Worm (Caenorhabditis elegans) whole organism, early embryonic: ENCODE results near the gene F55G7.3.

Experiments
- B0310.2 ChIP-seq: sonication (generic microtip); optimal IDR thresholded peaks from 2 replicates; lab custom pipeline; 2016; ENCODE audit warnings: mild to moderate bottlenecking, missing genetic modification characterization, missing compliant biosample characterization
- F13C5.2 ChIP-seq: sonication (generic microtip); optimal IDR thresholded peaks from 2 replicates; lab custom pipeline; 2017; ENCODE audit warnings: mild to moderate bottlenecking, missing genetic modification characterization, inconsistent platforms, missing compliant biosample characterization
- aly-1 ChIP-seq: sonication (generic microtip); optimal IDR thresholded peaks from 2 replicates; lab custom pipeline; 2016; ENCODE audit warnings: missing genetic modification characterization, missing compliant biosample characterization
- ama-1 ChIP-seq: fragments of 150-350 bp; optimal IDR thresholded peaks from 2 replicates; lab custom pipeline; 2014
- ceh-13 ChIP-seq: fragments of 200-800 bp; sonication (Bioruptor generic); optimal IDR thresholded peaks from 2 replicates; lab custom pipeline; 2018; ENCODE audit warnings: mild to moderate bottlenecking, missing genetic modification characterization, missing compliant biosample characterization
- ceh-36 ChIP-seq: sonication (generic microtip); optimal IDR thresholded peaks from 2 replicates; lab custom pipeline; 2016; ENCODE audit warnings: missing genetic modification characterization, inconsistent platforms, missing compliant biosample characterization
- ets-7 ChIP-seq: sonication (generic microtip); optimal IDR thresholded peaks from 2 replicates; lab custom pipeline; 2016; ENCODE audit warnings: missing genotype, missing genetic modification characterization, missing compliant biosample characterization
- flt-1 ChIP-seq: fragments of 200-800 bp; sonication (Bioruptor generic); IDR thresholded peaks from 2 replicates; pipeline ENCODE4 v1.3.6; 2022; ENCODE audit warnings: missing genetic modification characterization, missing compliant biosample characterization
- hmbx-1 ChIP-seq: sonication (generic microtip); optimal IDR thresholded peaks from 2 replicates; lab custom pipeline; 2016; ENCODE audit warnings: mild to moderate bottlenecking, missing genetic modification characterization, missing compliant biosample characterization
- hmg-4 ChIP-seq: fragments of 200-800 bp; sonication (Bioruptor generic); optimal IDR thresholded peaks from 2 replicates; lab custom pipeline; 2018; ENCODE audit warnings: mild to moderate bottlenecking, missing genetic modification characterization, missing compliant biosample characterization
- hnd-1 ChIP-seq: sonication (generic microtip); optimal IDR thresholded peaks from 2 replicates; lab custom pipeline; 2016; ENCODE audit warnings: missing genetic modification characterization, missing compliant biosample characterization
- pes-1 ChIP-seq: fragments of 200-800 bp; sonication (Bioruptor generic); IDR thresholded peaks from 2 replicates; pipeline ENCODE4 v1.3.6; 2022; ENCODE audit warnings: missing genetic modification reagents, missing genetic modification characterization, missing compliant biosample characterization
- scrt-1 ChIP-seq: fragments of 200-800 bp; sonication (Bioruptor generic); IDR thresholded peaks from 2 replicates; pipeline ENCODE4 v1.3.6; 2022; ENCODE audit warnings: missing genetic modification characterization, missing compliant biosample characterization
- sea-1 ChIP-seq: fragments of 200-800 bp; sonication (Bioruptor generic); conservative IDR thresholded peaks from 2 replicates; pipeline ENCODE4 v1.3.6; 2022; ENCODE audit warnings: missing genetic modification characterization, missing compliant biosample characterization
- tbx-11 ChIP-seq: fragments of 200-800 bp; sonication (Bioruptor generic); IDR thresholded peaks from 2 replicates; pipeline ENCODE4 v1.3.6; 2022; ENCODE audit warnings: missing genetic modification characterization, missing compliant biosample characterization
- tbx-37 ChIP-seq: fragments of 200-800 bp; sonication (Bioruptor generic); conservative IDR thresholded peaks from 2 replicates; pipeline ENCODE4 v1.3.6; 2022; ENCODE audit warnings: missing genetic modification reagents, missing genetic modification characterization, missing compliant biosample characterization
- tra-4 ChIP-seq: sonication (generic microtip); optimal IDR thresholded peaks from 2 replicates; lab custom pipeline; 2017; ENCODE audit warnings: missing genetic modification characterization, missing compliant biosample characterization

F55G7.3 gene

DNA sequence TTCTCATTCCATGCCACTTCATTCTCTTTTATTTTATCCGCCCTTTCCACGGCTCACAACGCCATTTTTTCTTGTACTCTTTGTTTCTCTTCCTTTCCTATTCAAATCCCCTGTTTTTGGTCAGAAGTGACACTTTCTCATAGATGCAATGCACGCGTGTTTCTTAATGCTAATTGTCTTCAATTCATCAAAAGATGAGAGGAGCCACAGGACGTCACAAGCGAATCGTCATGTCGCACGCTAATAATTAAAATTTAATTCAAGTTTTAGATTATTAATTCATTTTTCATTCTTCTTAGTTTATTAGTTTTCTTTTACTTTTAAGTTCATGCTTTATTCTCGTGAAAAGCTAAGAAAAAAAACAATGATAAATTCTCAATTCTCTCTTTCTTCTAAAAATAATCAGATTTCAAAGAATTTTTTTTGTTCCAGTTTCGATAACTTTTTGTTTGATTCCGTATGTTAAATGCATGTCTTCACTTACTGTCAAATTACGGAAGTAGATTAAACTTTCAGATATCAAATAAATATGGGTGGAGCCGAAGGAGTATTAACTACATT is 21.0 kb downstream of the F55G7.3 start, which contains the start of gene Y62H9A.14:
TSS of gene Y62H9A.14 (plus strand) at position 511 of the 561 bp plus-strand sequence.
- TF ChIP-seq ceh-13 (GFP tag; lab: Kevin White, UChicago): no peak
- TF ChIP-seq flt-1: no peak
- no peak for TF ChIP-seq tra-4 (tag; lab: Kevin White, UChicago)
- no peak for TF ChIP-seq ceh-36 (tag; lab: Kevin White, UChicago)
- no peak for TF ChIP-seq hmg-4 (GFP tag; lab: Kevin White, UChicago)
- TF ChIP-seq ets-7 (tag; lab: Kevin White, UChicago): no peak
- TF ChIP-seq sea-1 (GFP tag; lab: Robert Waterston, UW): no peak
- TF ChIP-seq hnd-1: no peak
- TF ChIP-seq scrt-1 (GFP tag; lab: Robert Waterston, UW): no peak
- TF ChIP-seq hmbx-1 (tag; lab: Kevin White, UChicago): no peak

DNA sequence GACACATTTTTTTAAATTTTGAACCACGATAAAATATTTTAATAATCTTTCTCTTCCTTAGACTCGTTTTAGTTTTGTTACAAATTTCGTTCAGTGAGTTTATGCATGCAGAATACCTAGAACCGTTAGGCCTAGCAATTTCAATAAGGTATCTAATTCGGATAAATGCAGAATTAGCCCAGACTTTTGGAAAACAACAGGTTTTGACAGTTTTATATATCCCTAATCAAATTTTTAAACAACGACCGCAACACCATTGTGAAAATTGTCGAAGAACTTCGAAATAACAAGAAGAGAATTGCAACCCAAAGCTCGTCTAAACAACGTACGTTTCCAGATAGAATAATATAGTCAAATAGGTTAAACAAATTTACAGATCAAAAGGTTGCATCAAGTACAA is 23.9 kb downstream of the F55G7.3 start, which contains the start of gene Y62H9A.16:
TSS of gene Y62H9A.16 (plus strand) at position 301 of the 400 bp plus-strand sequence.
- no peak for TF ChIP-seq hmbx-1 (tag; lab: Kevin White, UChicago)
- no peak for TF ChIP-seq B0310.2
- no peak for TF ChIP-seq F13C5.2 (tag; lab: Kevin White, UChicago)
- TF ChIP-seq ets-7 (tag; lab: Kevin White, UChicago): no peak
- no peak for TF ChIP-seq hnd-1
- TF ChIP-seq scrt-1 (GFP tag; lab: Robert Waterston, UW): no peak
- no peak for TF ChIP-seq hmg-4 (GFP tag; lab: Kevin White, UChicago)
- TF ChIP-seq aly-1: no peak
- no peak for TF ChIP-seq tbx-11 (GFP tag; lab: Robert Waterston, UW)
- no peak for TF ChIP-seq flt-1
- TF ChIP-seq sea-1 (GFP tag; lab: Robert Waterston, UW): no peak

- TF ChIP-seq tbx-11 (GFP tag; lab: Robert Waterston, UW): no peak
- no peak for TF ChIP-seq tra-4 (tag; lab: Kevin White, UChicago)
- TF ChIP-seq ets-7 (tag; lab: Kevin White, UChicago): no peak
- no peak for TF ChIP-seq ceh-13 (GFP tag; lab: Kevin White, UChicago)
- no peak for TF ChIP-seq B0310.2
- TF ChIP-seq flt-1: no peak
- no peak for TF ChIP-seq hnd-1
- TF ChIP-seq tbx-37 (GFP tag; lab: Robert Waterston, UW): no peak
- no peak for TF ChIP-seq scrt-1 (GFP tag; lab: Robert Waterston, UW)
- TF ChIP-seq sea-1 (GFP tag; lab: Robert Waterston, UW): no peak
- TF ChIP-seq aly-1: no peak
- no peak for TF ChIP-seq ceh-36 (tag; lab: Kevin White, UChicago)
- no peak for TF ChIP-seq hmg-4 (GFP tag; lab: Kevin White, UChicago)
- no peak for TF ChIP-seq ama-1 (lab: Kevin White, UChicago)
- TF ChIP-seq F13C5.2 (tag; lab: Kevin White, UChicago): no peak
- no peak for TF ChIP-seq pes-1 (GFP tag; lab: Robert Waterston, UW)
- no peak for TF ChIP-seq hmbx-1 (tag; lab: Kevin White, UChicago)
Measured at ce11 chrX:11916705-11917104, 25.1 kb downstream of the F55G7.3 start, which contains the start of gene Y62H9A.13. TSS of gene Y62H9A.13 (plus strand) at chrX:11917005.

DNA sequence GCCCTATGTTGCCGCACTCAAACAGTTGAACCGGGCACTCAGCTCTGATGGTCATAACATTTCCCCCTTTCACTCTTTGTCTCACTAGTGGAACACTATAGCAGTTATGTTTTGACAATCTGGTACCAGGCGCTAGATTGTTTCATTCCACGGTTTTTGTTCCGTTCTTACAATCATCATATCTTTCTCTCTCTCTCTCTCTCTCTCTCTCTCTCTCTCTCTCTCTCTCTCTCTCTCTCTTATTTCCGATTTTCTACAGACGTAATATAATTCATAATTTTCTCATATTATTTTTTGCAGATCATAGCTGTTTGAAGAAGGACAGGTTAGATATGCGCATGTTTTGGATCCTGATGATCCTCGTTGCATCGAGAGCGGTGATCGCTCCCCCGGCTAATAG is 28.0 kb downstream of the F55G7.3 start, which contains the start of gene Y62H9A.12:
TSS of gene Y62H9A.12 (plus strand) at position 301 of the 400 bp plus-strand sequence.
- TF ChIP-seq scrt-1 (GFP tag; lab: Robert Waterston, UW): no peak
- no peak for TF ChIP-seq ets-7 (tag; lab: Kevin White, UChicago)
- TF ChIP-seq flt-1: no peak
- TF ChIP-seq pes-1 (GFP tag; lab: Robert Waterston, UW): no peak
- TF ChIP-seq aly-1: no peak
- no peak for TF ChIP-seq tra-4 (tag; lab: Kevin White, UChicago)
- no peak for TF ChIP-seq ceh-13 (GFP tag; lab: Kevin White, UChicago)
- TF ChIP-seq sea-1 (GFP tag; lab: Robert Waterston, UW): no peak
- TF ChIP-seq ceh-36 (tag; lab: Kevin White, UChicago): no peak
- no peak for TF ChIP-seq hmg-4 (GFP tag; lab: Kevin White, UChicago)

DNA sequence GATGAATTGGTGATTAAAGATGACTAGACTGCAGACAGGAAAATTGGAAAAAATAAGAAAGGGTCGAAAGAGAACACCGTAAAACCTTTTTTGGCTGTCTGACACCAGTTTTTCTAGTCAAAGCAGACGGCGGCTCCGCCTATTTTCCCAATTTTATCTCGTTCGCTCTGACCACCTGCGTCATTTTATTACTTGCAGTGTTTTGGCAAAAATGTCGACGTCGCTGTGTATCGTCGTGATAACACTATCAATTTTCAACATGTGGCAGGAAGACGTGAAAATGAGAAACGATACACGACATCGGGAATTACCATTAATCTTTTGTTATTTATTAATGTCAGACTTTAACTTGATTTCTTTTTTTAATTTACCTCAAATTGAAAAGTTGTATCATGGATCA is 31.8 kb downstream of the F55G7.3 start, which contains the start of gene Y62H9A.15:
TSS of gene Y62H9A.15 (minus strand) at position 100 of the 400 bp plus-strand sequence.
- TF ChIP-seq B0310.2: no peak
- no peak for TF ChIP-seq hmbx-1 (tag; lab: Kevin White, UChicago)
- TF ChIP-seq tra-4 (tag; lab: Kevin White, UChicago): no peak
- no peak for TF ChIP-seq tbx-11 (GFP tag; lab: Robert Waterston, UW)
- TF ChIP-seq ceh-36 (tag; lab: Kevin White, UChicago): no peak
- no peak for TF ChIP-seq scrt-1 (GFP tag; lab: Robert Waterston, UW)
- TF ChIP-seq ceh-13 (GFP tag; lab: Kevin White, UChicago): no peak
- TF ChIP-seq tbx-37 (GFP tag; lab: Robert Waterston, UW): no peak
- TF ChIP-seq pes-1 (GFP tag; lab: Robert Waterston, UW): no peak
- TF ChIP-seq F13C5.2 (tag; lab: Kevin White, UChicago): no peak
- TF ChIP-seq aly-1: no peak
- TF ChIP-seq hmg-4 (GFP tag; lab: Kevin White, UChicago): no peak
- no peak for TF ChIP-seq sea-1 (GFP tag; lab: Robert Waterston, UW)
- no peak for TF ChIP-seq flt-1
- TF ChIP-seq ets-7 (tag; lab: Kevin White, UChicago): no peak
- TF ChIP-seq ama-1 (lab: Kevin White, UChicago): no peak
- no peak for TF ChIP-seq hnd-1

- no peak for TF ChIP-seq hnd-1
- no peak for TF ChIP-seq ceh-13 (GFP tag; lab: Kevin White, UChicago)
- TF ChIP-seq pes-1 (GFP tag; lab: Robert Waterston, UW): no peak
- no peak for TF ChIP-seq hmbx-1 (tag; lab: Kevin White, UChicago)
- no peak for TF ChIP-seq sea-1 (GFP tag; lab: Robert Waterston, UW)
- TF ChIP-seq aly-1: no peak
- no peak for TF ChIP-seq tra-4 (tag; lab: Kevin White, UChicago)
- TF ChIP-seq B0310.2: no peak
- TF ChIP-seq F13C5.2 (tag; lab: Kevin White, UChicago): no peak
- TF ChIP-seq scrt-1 (GFP tag; lab: Robert Waterston, UW): no peak
- no peak for TF ChIP-seq ets-7 (tag; lab: Kevin White, UChicago)
- no peak for TF ChIP-seq ama-1 (lab: Kevin White, UChicago)
- no peak for TF ChIP-seq ceh-36 (tag; lab: Kevin White, UChicago)
- TF ChIP-seq tbx-11 (GFP tag; lab: Robert Waterston, UW): no peak
- TF ChIP-seq hmg-4 (GFP tag; lab: Kevin White, UChicago): no peak
- TF ChIP-seq flt-1: no peak
- no peak for TF ChIP-seq tbx-37 (GFP tag; lab: Robert Waterston, UW)
Measured at ce11 chrX:11909168-11909567, 32.7 kb downstream of the F55G7.3 start.
